Worm (Caenorhabditis elegans): ENCODE data around the gene C32D5.11.

DNA sequence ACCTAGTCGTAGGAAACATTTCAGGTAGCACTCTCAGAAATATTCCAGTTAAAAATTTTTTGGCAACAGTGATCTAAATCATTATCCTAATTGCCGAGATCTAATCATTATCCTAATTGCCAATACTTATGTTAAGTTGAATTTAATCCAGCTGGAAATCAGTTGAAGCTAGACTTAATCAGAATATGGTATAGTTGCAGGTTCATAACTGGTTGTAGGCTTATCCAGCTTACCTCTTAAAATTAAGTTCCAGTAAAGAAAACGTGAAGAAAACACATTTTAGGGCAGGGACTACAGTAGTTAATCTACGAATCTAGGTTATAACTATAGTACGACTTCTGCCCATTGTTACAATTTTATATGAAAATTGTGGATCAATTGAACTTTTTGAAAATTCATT is 21.4 kb upstream of the C32D5.11 start:
- TF ChIP-seq fax-1 (tag; optimal IDR thresholded peaks at IDR 0.05): no peak
- no peak for TF ChIP-seq hlh-30 (tag; optimal IDR thresholded peaks at IDR 0.05; ENCODE audit: insufficient read depth)
- no peak for TF ChIP-seq elt-4 (tag; optimal IDR thresholded peaks at IDR 0.05)
- TF ChIP-seq ets-4 (tag; optimal IDR thresholded peaks at IDR 0.05): no peak
- TF ChIP-seq ceh-9 (tag; optimal IDR thresholded peaks at IDR 0.05): no peak
- no peak for TF ChIP-seq ref-2 (tag; optimal IDR thresholded peaks at IDR 0.05)

All from whole organism, late embryonic.